Worm (Caenorhabditis elegans) whole organism, young adult: ENCODE data around the gene gei-4.
A peak's percentile ranks its signal among the peaks of the same experiment; 100 is the strongest.

Source experiments
- B0336.3 ChIP-seq: fragments of 200-800 bp; sonication (Bioruptor generic); IDR thresholded peaks from 2 replicates; pipeline ENCODE4 v1.3.6; 2022; ENCODE audit warnings: missing genetic modification characterization, missing compliant biosample characterization
- F33H1.4 ChIP-seq: fragments of 200-800 bp; sonication (Bioruptor generic); IDR thresholded peaks from 2 replicates; pipeline ENCODE4 v1.3.6; 2022; ENCODE audit warnings: missing genetic modification reagents, missing genetic modification characterization, missing compliant biosample characterization
- F37B4.10 ChIP-seq: fragments of 200-800 bp; sonication (Bioruptor generic); IDR thresholded peaks from 2 replicates; pipeline ENCODE4 v1.3.6; 2022; ENCODE audit warnings: missing genetic modification characterization, missing compliant biosample characterization
- F49E8.2 ChIP-seq: sonication (generic microtip); optimal IDR thresholded peaks from 3 replicates; lab custom pipeline; 2017; ENCODE audit warnings: missing genetic modification characterization, mild to moderate bottlenecking, missing compliant biosample characterization, antibody characterized with exemption, moderate library complexity; ENCODE audit not compliant: insufficient read depth
- ZK185.1 ChIP-seq: sonication (generic microtip); optimal IDR thresholded peaks from 2 replicates; lab custom pipeline; 2016; ENCODE audit warnings: mild to moderate bottlenecking, missing genetic modification characterization, missing compliant biosample characterization; ENCODE audit not compliant: poor library complexity, severe bottlenecking
- akir-1 ChIP-seq: fragments of 200-800 bp; sonication (Bioruptor generic); optimal IDR thresholded peaks from 2 replicates; lab custom pipeline; 2018; ENCODE audit warnings: mild to moderate bottlenecking, missing genetic modification characterization, moderate library complexity, missing compliant biosample characterization
- aptf-3 ChIP-seq: fragments of 200-800 bp; sonication (Bioruptor generic); IDR thresholded peaks from 2 replicates; pipeline ENCODE4 v1.3.6; 2022; ENCODE audit warnings: missing genetic modification characterization, missing compliant biosample characterization
- atf-7 ChIP-seq: sonication (generic microtip); optimal IDR thresholded peaks from 2 replicates; lab custom pipeline; 2017; ENCODE audit warnings: mild to moderate bottlenecking, missing genetic modification characterization, missing compliant biosample characterization
- attf-5 ChIP-seq: fragments of 200-800 bp; sonication (Bioruptor generic); optimal IDR thresholded peaks from 2 replicates; lab custom pipeline; 2018; ENCODE audit warnings: mild to moderate bottlenecking, missing genetic modification characterization, missing compliant biosample characterization
- cebp-1 ChIP-seq, 2 experiments: fragments of 200-800 bp in 1 of 2; sonication (Bioruptor generic) in 1 of 2; sonication (generic microtip) in 1 of 2; IDR thresholded peaks in 1 of 2; optimal IDR thresholded peaks in 1 of 2; 2 replicates each; pipeline versions ENCODE4 v1.3.6 to Lab custom; 2017 to 2022; ENCODE audit warnings: missing compliant biosample characterization in 2 of 2, missing genetic modification characterization in 2 of 2, mild to moderate bottlenecking in 1 of 2, missing genetic modification reagents in 1 of 2, moderate library complexity in 1 of 2
- ceh-79 ChIP-seq: sonication (generic microtip); optimal IDR thresholded peaks from 2 replicates; lab custom pipeline; 2017; ENCODE audit warnings: mild to moderate bottlenecking, missing genetic modification characterization, missing compliant biosample characterization
- die-1 ChIP-seq: sonication (generic microtip); optimal IDR thresholded peaks from 2 replicates; lab custom pipeline; 2016; ENCODE audit warnings: missing genotype, mild to moderate bottlenecking, missing genetic modification characterization, missing compliant biosample characterization
- dpff-1 ChIP-seq: sonication (generic microtip); optimal IDR thresholded peaks from 2 replicates; lab custom pipeline; 2017; ENCODE audit warnings: mild to moderate bottlenecking, missing genetic modification characterization, missing compliant biosample characterization
- efl-1 ChIP-seq: fragments of 150-350 bp; optimal IDR thresholded peaks from 2 replicates; lab custom pipeline; 2014; ENCODE audit warnings: missing biosample characterization, missing genetic modification reagents, missing genetic modification characterization
- ets-4 ChIP-seq: fragments of 200-800 bp; sonication (Bioruptor generic); optimal IDR thresholded peaks from 2 replicates; lab custom pipeline; 2018; ENCODE audit warnings: mild to moderate bottlenecking, missing genetic modification characterization, missing compliant biosample characterization
- fkh-3 ChIP-seq: sonication (generic microtip); optimal IDR thresholded peaks from 2 replicates; lab custom pipeline; 2016; ENCODE audit warnings: mild to moderate bottlenecking, missing genetic modification characterization, missing compliant biosample characterization
- him-1 ChIP-seq: sonication (generic microtip); optimal IDR thresholded peaks from 2 replicates; lab custom pipeline; 2016; ENCODE audit warnings: missing genotype, missing genetic modification reagents, missing genetic modification characterization, missing compliant biosample characterization
- hlh-26 ChIP-seq: fragments of 200-800 bp; sonication (Bioruptor generic); conservative IDR thresholded peaks from 2 replicates; pipeline ENCODE4 v1.3.6; 2022; ENCODE audit warnings: missing genetic modification reagents, missing genetic modification characterization, missing compliant biosample characterization
- hmg-20 ChIP-seq: fragments of 200-800 bp; sonication (Bioruptor generic); IDR thresholded peaks from 2 replicates; pipeline ENCODE4 v1.3.6; 2022; ENCODE audit warnings: missing genetic modification reagents, missing genetic modification characterization, missing compliant biosample characterization
- hrde-1 ChIP-seq: sonication (generic microtip); optimal IDR thresholded peaks from 2 replicates; lab custom pipeline; 2016; ENCODE audit warnings: missing genetic modification characterization, mild to moderate bottlenecking, missing compliant biosample characterization, moderate library complexity, missing genotype, missing genetic modification reagents, borderline replicate concordance
- lin-35 ChIP-seq, 3 experiments: fragments of 150-350 bp in 2 of 3; sonication (generic microtip) in 1 of 3; optimal IDR thresholded peaks; 2 replicates each; lab custom pipeline; 2014 to 2018; ENCODE audit warnings: missing biosample characterization in 3 of 3, missing genetic modification characterization in 3 of 3, missing genetic modification reagents in 3 of 3
- lin-40 ChIP-seq: sonication (generic microtip); optimal IDR thresholded peaks from 2 replicates; lab custom pipeline; 2016; ENCODE audit warnings: missing genetic modification characterization, mild to moderate bottlenecking, missing compliant biosample characterization, missing genotype, missing genetic modification reagents
- lin-54 ChIP-seq: fragments of 200-800 bp; sonication (Bioruptor generic); optimal IDR thresholded peaks from 2 replicates; lab custom pipeline; 2018; ENCODE audit warnings: mild to moderate bottlenecking, missing genetic modification characterization, missing compliant biosample characterization
- lir-1 ChIP-seq: fragments of 200-800 bp; sonication (Bioruptor generic); conservative IDR thresholded peaks from 2 replicates; pipeline ENCODE4 v1.3.6; 2022; ENCODE audit warnings: missing genetic modification reagents, missing genetic modification characterization, missing compliant biosample characterization
- lsl-1 ChIP-seq: fragments of 200-800 bp; sonication (Bioruptor generic); optimal IDR thresholded peaks from 2 replicates; lab custom pipeline; 2018; ENCODE audit warnings: mild to moderate bottlenecking, missing genetic modification characterization, moderate library complexity, missing compliant biosample characterization
- madf-6 ChIP-seq: fragments of 200-800 bp; sonication (Bioruptor generic); IDR thresholded peaks from 2 replicates; pipeline ENCODE4 v1.3.6; 2022; ENCODE audit warnings: missing genetic modification reagents, missing genetic modification characterization, missing compliant biosample characterization
- mcd-1 ChIP-seq: fragments of 200-800 bp; sonication (Bioruptor generic); IDR thresholded peaks from 2 replicates; pipeline ENCODE4 v1.3.6; 2022; ENCODE audit warnings: missing genetic modification reagents, missing genetic modification characterization, missing compliant biosample characterization
- nfyb-1 ChIP-seq: fragments of 200-800 bp; sonication (Bioruptor generic); IDR thresholded peaks from 2 replicates; pipeline ENCODE4 v1.3.6; 2022; ENCODE audit warnings: missing genetic modification reagents, missing genetic modification characterization, missing compliant biosample characterization
- nhr-179 ChIP-seq: sonication (generic microtip); optimal IDR thresholded peaks from 2 replicates; lab custom pipeline; 2016; ENCODE audit warnings: mild to moderate bottlenecking, missing genetic modification characterization, missing compliant biosample characterization
- pbrm-1 ChIP-seq: fragments of 200-800 bp; sonication (Bioruptor generic); IDR thresholded peaks from 2 replicates; pipeline ENCODE4 v1.3.6; 2022; ENCODE audit warnings: missing genetic modification reagents, missing genetic modification characterization, missing compliant biosample characterization
- snpc-1.1 ChIP-seq: sonication (generic microtip); optimal IDR thresholded peaks from 2 replicates; lab custom pipeline; 2017; ENCODE audit warnings: missing genetic modification characterization, mild to moderate bottlenecking, missing compliant biosample characterization, antibody characterized with exemption, moderate library complexity, missing genotype, missing genetic modification reagents; ENCODE audit not compliant: insufficient read depth
- somi-1 ChIP-seq: fragments of 200-800 bp; sonication (Bioruptor generic); optimal IDR thresholded peaks from 2 replicates; lab custom pipeline; 2018; ENCODE audit warnings: mild to moderate bottlenecking, missing genetic modification characterization, missing compliant biosample characterization
- tbp1 ChIP-seq: fragments of 200-800 bp; sonication (Bioruptor generic); optimal IDR thresholded peaks from 2 replicates; lab custom pipeline; 2018; ENCODE audit warnings: mild to moderate bottlenecking, missing genetic modification characterization, missing compliant biosample characterization
- xnd-1 ChIP-seq: sonication (generic microtip); optimal IDR thresholded peaks from 2 replicates; lab custom pipeline; 2016; ENCODE audit warnings: missing genotype, missing genetic modification reagents, missing genetic modification characterization, missing compliant biosample characterization
- zim-3 ChIP-seq: sonication (generic microtip); optimal IDR thresholded peaks from 2 replicates; lab custom pipeline; 2017; ENCODE audit warnings: mild to moderate bottlenecking, missing genetic modification characterization, moderate library complexity, missing compliant biosample characterization
- ztf-22 ChIP-seq: fragments of 200-800 bp; sonication (Bioruptor generic); optimal IDR thresholded peaks from 2 replicates; lab custom pipeline; 2018; ENCODE audit warnings: mild to moderate bottlenecking, missing genetic modification characterization, moderate library complexity, missing compliant biosample characterization

gei-4 gene

DNA sequence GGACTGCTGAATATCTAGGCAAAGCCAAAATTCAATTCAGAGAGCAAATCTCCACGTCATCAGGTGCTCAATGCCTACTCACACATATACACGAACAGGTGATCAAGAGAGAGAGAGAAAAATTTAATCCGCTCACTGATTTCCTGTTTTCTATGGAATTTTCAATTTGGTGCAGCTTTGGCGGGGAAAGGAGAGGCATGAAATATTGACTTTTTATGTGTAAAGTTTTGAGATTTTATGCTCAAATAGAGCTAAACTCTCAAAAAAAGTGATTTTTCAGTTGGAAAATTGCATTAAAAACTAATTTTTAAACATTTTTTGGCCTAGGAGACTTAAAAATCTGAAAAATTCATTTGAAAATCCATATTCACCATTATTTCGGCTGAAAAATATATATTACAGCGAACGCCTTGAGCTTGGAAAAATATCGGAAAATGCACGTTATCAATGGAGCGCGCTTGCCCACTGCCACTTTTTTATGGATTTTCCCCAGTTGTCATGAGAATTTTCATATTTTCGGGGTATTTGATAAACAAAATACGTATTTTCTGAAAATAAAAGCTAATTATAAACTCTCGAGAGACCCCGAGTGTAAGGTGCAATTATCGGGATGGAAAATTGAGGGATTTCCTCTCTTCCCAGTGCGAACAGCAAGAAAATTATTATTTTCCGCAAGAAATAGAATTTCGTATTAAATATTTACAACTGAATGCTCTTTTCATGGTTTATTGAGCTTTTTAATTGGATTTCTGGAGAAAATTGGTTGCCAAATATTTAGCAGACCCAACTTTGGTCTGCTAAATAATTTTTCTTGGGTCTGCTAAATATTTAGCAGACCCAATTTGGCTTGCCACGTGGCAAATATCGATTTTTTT is 11.0 kb downstream of the gei-4 start:
- TF ChIP-seq dpff-1 (tag; lab: Kevin White, UChicago) (peak; percentile 54), him-1 (tag; lab: Kevin White, UChicago) (peak; percentile 17), pbrm-1 (GFP tag; lab: Robert Waterston, UW) (0 out of 2 replicates have a peak, but pooled peaks have one; percentile 8), mcd-1 (GFP tag; lab: Robert Waterston, UW) (peak; percentile 68), attf-5 (GFP tag; lab: Kevin White, UChicago) (peak; percentile 36), lin-40 (tag; lab: Kevin White, UChicago) (peak; percentile 17), atf-7 (tag; lab: Kevin White, UChicago) (peak; percentile 15), zim-3 (tag; lab: Kevin White, UChicago) (peak; percentile 1), F49E8.2 (tag; lab: Kevin White, UChicago) (no peak), cebp-1 (GFP tag; IDR thresholded peaks at IDR 0.05; lab: Robert Waterston, UW) (no peak), cebp-1 (tag; optimal IDR thresholded peaks at IDR 0.05; lab: Kevin White, UChicago) (peak; percentile 26), ZK185.1 (peak; percentile 41), fkh-3 (tag; lab: Kevin White, UChicago) (no peak), lin-35 (GFP tag; optimal IDR thresholded peaks at IDR 0.05; lab: Kevin White, UChicago) (peak in 1 of 3 experiments; percentile 40), hmg-20 (no peak), aptf-3 (GFP tag; lab: Robert Waterston, UW) (no peak), lin-54 (no peak), F33H1.4 (GFP tag; lab: Robert Waterston, UW) (no peak), F37B4.10 (GFP tag; lab: Robert Waterston, UW) (no peak)

DNA sequence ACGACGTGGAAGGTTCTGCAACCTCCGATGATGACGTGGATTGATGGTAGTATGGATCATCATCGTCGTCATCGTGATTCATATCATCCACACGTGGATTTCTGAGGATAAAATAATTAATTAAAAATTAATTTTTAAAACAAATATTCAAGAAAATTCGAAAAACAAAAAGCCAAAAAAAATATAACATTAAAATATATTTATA is 11.6 kb downstream of the gei-4 start, which contains the start of gene Y50D7A.8:
Gene Y50D7A.8 (minus strand): TSS at position 101 of the 205 bp plus-strand sequence.
- no peak for TF ChIP-seq ceh-79
- TF ChIP-seq ets-4 (GFP tag; lab: Kevin White, UChicago) = no peak
- TF ChIP-seq die-1 = no peak
- TF ChIP-seq madf-6 (GFP tag; lab: Robert Waterston, UW) = no peak
- no peak for TF ChIP-seq tbp1 (GFP tag; lab: Kevin White, UChicago)
- no peak for TF ChIP-seq nfyb-1
- TF ChIP-seq, all 124 proteins: peak for 0

DNA sequence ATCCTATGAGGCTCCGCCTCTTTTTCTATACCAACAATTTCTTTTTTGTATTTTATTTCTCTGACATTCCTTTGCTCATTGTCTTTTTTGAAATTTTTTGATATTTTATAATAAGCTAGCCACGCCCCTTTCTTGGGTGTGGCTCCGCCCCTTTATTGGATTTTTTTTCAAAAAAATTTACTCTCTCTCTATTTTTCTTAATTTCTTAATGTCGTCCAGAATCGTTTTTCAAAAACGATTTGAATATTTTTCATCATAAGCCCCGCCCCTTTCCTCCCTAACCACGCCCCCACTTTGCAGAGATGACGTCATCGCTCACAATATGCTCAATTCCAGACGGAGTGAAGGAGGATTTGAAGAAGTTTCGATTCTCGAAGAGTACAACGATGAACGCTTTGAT is 39.4 kb downstream of the gei-4 start, which contains the start of gene Y50D7A.10:
Gene Y50D7A.10 (plus strand): TSS at position 301 of the 400 bp plus-strand sequence.
- TF ChIP-seq aptf-3 (GFP tag; lab: Robert Waterston, UW) = no peak
- TF ChIP-seq hlh-26 = no peak
- TF ChIP-seq akir-1 (GFP tag; lab: Kevin White, UChicago) = no peak
- TF ChIP-seq B0336.3 (GFP tag; lab: Robert Waterston, UW) = no peak
- TF ChIP-seq snpc-1.1 (tag; lab: Kevin White, UChicago) = no peak
- no peak for TF ChIP-seq somi-1 (GFP tag; lab: Kevin White, UChicago)
- TF ChIP-seq efl-1 (GFP tag; lab: Kevin White, UChicago) = no peak
- TF ChIP-seq pbrm-1 (GFP tag; lab: Robert Waterston, UW) = no peak
- no peak for TF ChIP-seq hrde-1 (tag; lab: Kevin White, UChicago)
- no peak for TF ChIP-seq lsl-1
- no peak for TF ChIP-seq nhr-179 (tag; lab: Kevin White, UChicago)
- TF ChIP-seq xnd-1 (tag; lab: Kevin White, UChicago) = no peak
- TF ChIP-seq lir-1 (GFP tag; lab: Robert Waterston, UW) = no peak
- TF ChIP-seq ztf-22 (GFP tag; lab: Kevin White, UChicago) = no peak
- TF ChIP-seq hmg-20 = no peak
